Fruit fly (Drosophila melanogaster): ENCODE data around the gene CG3552.

The CG3552 gene

dm6 chr3L:9461670-9462246 is 5.6 kb downstream of the CG3552 start (continued):
- TF ChIP-seq CG9609 (GFP tag; optimal IDR thresholded peaks at IDR 0.05): peak; percentile 36
- TF ChIP-seq BtbVII (GFP tag; optimal IDR thresholded peaks at IDR 0.05): no peak
- peak; percentile 49 for TF ChIP-seq CG32772 (GFP tag; IDR thresholded peaks at IDR 0.05)
- no peak for TF ChIP-seq hkb (optimal IDR thresholded peaks at IDR 0.05)
- TF ChIP-seq hkb (GFP tag; IDR thresholded peaks at IDR 0.05): peak; percentile 69
- no peak for TF ChIP-seq sug (tag; optimal IDR thresholded peaks at IDR 0.05)
- peak; percentile 39; the same call in 1 of the 2 replicates for TF ChIP-seq CG6272 (GFP tag; IDR thresholded peaks at IDR 0.05)
- peak; percentile 51 for TF ChIP-seq H2.0 (GFP tag; IDR thresholded peaks at IDR 0.05)
- no peak for TF ChIP-seq trem (tag; optimal IDR thresholded peaks at IDR 0.05)
- TF ChIP-seq wor (GFP tag; IDR thresholded peaks at IDR 0.05): no peak; the same call in 1 of the 2 replicates
- peak; percentile 33 for TF ChIP-seq Antp (GFP tag; optimal IDR thresholded peaks at IDR 0.05)
- TF ChIP-seq ara (GFP tag; IDR thresholded peaks at IDR 0.05): peak; percentile 66; the same call in 1 of the 2 replicates
- TF ChIP-seq Spps (tag; optimal IDR thresholded peaks at IDR 0.05): peak; percentile 12
- no peak for TF ChIP-seq CG11398 (GFP tag; optimal IDR thresholded peaks at IDR 0.05)
- no peak for TF ChIP-seq pho (GFP tag; optimal IDR thresholded peaks at IDR 0.05)
- TF ChIP-seq chn (GFP tag; optimal IDR thresholded peaks at IDR 0.05): peak; percentile 31
- TF ChIP-seq cwo (GFP tag; optimal IDR thresholded peaks at IDR 0.05): no peak
- TF ChIP-seq H15 (GFP tag; IDR thresholded peaks at IDR 0.05): no peak
- no peak for TF ChIP-seq Optix (GFP tag; IDR thresholded peaks at IDR 0.05)
- no peak for TF ChIP-seq CG16815 (GFP tag; optimal IDR thresholded peaks at IDR 0.05)
- no peak for TF ChIP-seq maf-S (GFP tag; optimal IDR thresholded peaks at IDR 0.05)
- peak; percentile 63 for TF ChIP-seq Abd-B (GFP tag; optimal IDR thresholded peaks at IDR 0.05)
- TF ChIP-seq CG30431 (GFP tag; optimal IDR thresholded peaks at IDR 0.05): peak; percentile 27
- TF ChIP-seq CG12744 (GFP tag; optimal IDR thresholded peaks at IDR 0.05): no peak
- no peak for TF ChIP-seq nerfin-2 (GFP tag; IDR thresholded peaks at IDR 0.05; ENCODE audit: partially characterized antibody)
- TF ChIP-seq zfh2 (GFP tag; optimal IDR thresholded peaks at IDR 0.05): peak; percentile 19
- TF ChIP-seq CG7271 (tag; optimal IDR thresholded peaks at IDR 0.05): peak; percentile 98
- TF ChIP-seq CG8388 (GFP tag; optimal IDR thresholded peaks at IDR 0.05): no peak
- TF ChIP-seq CG7928 (GFP tag; optimal IDR thresholded peaks at IDR 0.05): no peak
- TF ChIP-seq CG4424 (GFP tag; optimal IDR thresholded peaks at IDR 0.05): no peak
- no peak for TF ChIP-seq Hmr (GFP tag; optimal IDR thresholded peaks at IDR 0.05)
- TF ChIP-seq GATAe (GFP tag; conservative IDR thresholded peaks at IDR 0.05): no peak
- TF ChIP-seq CG18011 (GFP tag; optimal IDR thresholded peaks at IDR 0.05): no peak
- no peak for TF ChIP-seq CG3838 (GFP tag; optimal IDR thresholded peaks at IDR 0.05)
- TF ChIP-seq Mes4 (GFP tag; optimal IDR thresholded peaks at IDR 0.05): no peak
- TF ChIP-seq dati (GFP tag; IDR thresholded peaks at IDR 0.05): no peak
- no peak for TF ChIP-seq CG6175 (GFP tag; IDR thresholded peaks at IDR 0.05)
- TF ChIP-seq CG17385 (GFP tag; optimal IDR thresholded peaks at IDR 0.05): no peak
- no peak for TF ChIP-seq gro (GFP tag; optimal IDR thresholded peaks at IDR 0.05)
- no peak for TF ChIP-seq Atf-2 (GFP tag; optimal IDR thresholded peaks at IDR 0.05)
- TF ChIP-seq CG8359 (GFP tag; optimal IDR thresholded peaks at IDR 0.05; ENCODE audit: borderline replicate concordance): no peak
- peak in 1 of 2 experiments; percentile 62 for TF ChIP-seq bsh (GFP tag; optimal IDR thresholded peaks at IDR 0.05)
- TF ChIP-seq CG12104 (GFP tag; optimal IDR thresholded peaks at IDR 0.05): no peak
- TF ChIP-seq CHES-1-like (GFP tag; optimal IDR thresholded peaks at IDR 0.05): no peak
- TF ChIP-seq Oaz (GFP tag; IDR thresholded peaks at IDR 0.05): 0 out of 2 replicates have a peak, but pooled peaks have one; percentile 19
- TF ChIP-seq CG13894 (tag; optimal IDR thresholded peaks at IDR 0.05): no peak
- TF ChIP-seq zfh1 (GFP tag; IDR thresholded peaks at IDR 0.05): 0 out of 3 replicates have a peak, but pooled peaks have one; percentile 51
- no peak for TF ChIP-seq disco-r (GFP tag; optimal IDR thresholded peaks at IDR 0.05)
- TF ChIP-seq CG14710 (tag; optimal IDR thresholded peaks at IDR 0.05): no peak
- TF ChIP-seq tup (GFP tag; optimal IDR thresholded peaks at IDR 0.05): no peak
- TF ChIP-seq Aef1 (GFP tag; IDR thresholded peaks at IDR 0.05): 0 out of 3 replicates have a peak, but pooled peaks have one; percentile 9

Data from whole organism, embryonic.